Worm (Caenorhabditis elegans): ENCODE results near the gene F41G3.10.

Gene F41G3.10

ce11 chrII:6752027-6752426, 2.7 kb upstream of the F41G3.10 start, which contains the start of gene F41G3.19:
Gene F41G3.19 (minus strand): TSS chrII:6752127.
- TF ChIP-seq dsc-1 (tag; optimal IDR thresholded peaks at IDR 0.05): no peak
- no peak for TF ChIP-seq nhr-20 (tag; optimal IDR thresholded peaks at IDR 0.05)
- no peak for TF ChIP-seq elt-2 (tag; optimal IDR thresholded peaks at IDR 0.05)
- TF ChIP-seq F16B12.6 (tag; optimal IDR thresholded peaks at IDR 0.05): no peak
- no peak for TF ChIP-seq tlp-1 (tag; optimal IDR thresholded peaks at IDR 0.05)
- TF ChIP-seq Y116A8C.19 (tag; optimal IDR thresholded peaks at IDR 0.05; ENCODE audit: borderline replicate concordance): no peak
- no peak for TF ChIP-seq C16A3.4 (tag; optimal IDR thresholded peaks at IDR 0.05)
- no peak for TF ChIP-seq dpl-1 (GFP tag; optimal IDR thresholded peaks at IDR 0.05)
- no peak for TF ChIP-seq tbx-2 (tag; optimal IDR thresholded peaks at IDR 0.05)
- no peak for TF ChIP-seq egl-13 (tag; optimal IDR thresholded peaks at IDR 0.05)
- TF ChIP-seq skn-1 (tag; optimal IDR thresholded peaks at IDR 0.05): no peak
- no peak for TF ChIP-seq unc-130 (tag; optimal IDR thresholded peaks at IDR 0.05)
- TF ChIP-seq irx-1 (tag; optimal IDR thresholded peaks at IDR 0.05): no peak
- no peak for TF ChIP-seq fos-1 (tag; optimal IDR thresholded peaks at IDR 0.05)
- no peak for TF ChIP-seq zip-4 (GFP tag; optimal IDR thresholded peaks at IDR 0.05)
- TF ChIP-seq ceh-8 (GFP tag; optimal IDR thresholded peaks at IDR 0.05): no peak
- no peak for TF ChIP-seq lin-15B (tag; optimal IDR thresholded peaks at IDR 0.05)

- TF ChIP-seq ceh-88 (GFP tag; IDR thresholded peaks at IDR 0.05) (no peak), ama-1 (optimal IDR thresholded peaks at IDR 0.05) (no peak), rnt-1 (tag; optimal IDR thresholded peaks at IDR 0.05) (no peak), aly-2 (tag; optimal IDR thresholded peaks at IDR 0.05) (no peak), alr-1 (tag; optimal IDR thresholded peaks at IDR 0.05; ENCODE audit: borderline replicate concordance) (no peak), unc-130 (tag; optimal IDR thresholded peaks at IDR 0.05) (no peak), sup-37 (GFP tag; optimal IDR thresholded peaks at IDR 0.05) (no peak), sptf-1 (tag; optimal IDR thresholded peaks at IDR 0.05) (no peak), skn-1 (tag; optimal IDR thresholded peaks at IDR 0.05) (no peak), nhr-11 (tag; optimal IDR thresholded peaks at IDR 0.05) (no peak), sox-4 (tag; optimal IDR thresholded peaks at IDR 0.05) (no peak), isw-1 (GFP tag; IDR thresholded peaks at IDR 0.05) (no peak), nhr-90 (tag; optimal IDR thresholded peaks at IDR 0.05; ENCODE audit: poor library complexity) (no peak), ceh-63 (GFP tag; optimal IDR thresholded peaks at IDR 0.05) (no peak)
These were observed 1.6 kb upstream of the F41G3.10 start, which contains the start of gene F41G3.20 for ce11 chrII:6750929-6751328. Gene F41G3.20 (minus strand): TSS chrII:6751029.

ce11 chrII:6746404-6746803, 2.9 kb downstream of the F41G3.10 start, which contains the start of gene F41G3.5:
Gene F41G3.5 (plus strand): TSS chrII:6746704.
- TF ChIP-seq egl-13 (tag; optimal IDR thresholded peaks at IDR 0.05): no peak
- TF ChIP-seq nhr-28 (tag; optimal IDR thresholded peaks at IDR 0.05): no peak
- TF ChIP-seq tlp-1 (tag; optimal IDR thresholded peaks at IDR 0.05): no peak
- no peak for TF ChIP-seq nhr-20 (tag; optimal IDR thresholded peaks at IDR 0.05)
- no peak for TF ChIP-seq lin-39 (tag; optimal IDR thresholded peaks at IDR 0.05)
- TF ChIP-seq nhr-77 (tag; optimal IDR thresholded peaks at IDR 0.05): no peak
- TF ChIP-seq xbp-1 (tag; optimal IDR thresholded peaks at IDR 0.05): no peak
- no peak for TF ChIP-seq efl-3 (GFP tag; optimal IDR thresholded peaks at IDR 0.05)
- no peak for TF ChIP-seq F16B12.6 (tag; optimal IDR thresholded peaks at IDR 0.05)
- TF ChIP-seq alr-1 (tag; optimal IDR thresholded peaks at IDR 0.05; ENCODE audit: borderline replicate concordance): no peak

- TF ChIP-seq dsc-1 (tag; optimal IDR thresholded peaks at IDR 0.05): peak; percentile 96
- no peak for TF ChIP-seq hpl-2 (GFP tag; optimal IDR thresholded peaks at IDR 0.05)
- no peak for TF ChIP-seq efl-1 (optimal IDR thresholded peaks at IDR 0.05)
- peak in 1 of 2 experiments; percentile 75 for TF ChIP-seq efl-1 (GFP tag; optimal IDR thresholded peaks at IDR 0.05 in 1 of 2)
- TF ChIP-seq fkh-8 (tag; optimal IDR thresholded peaks at IDR 0.05): peak; percentile 80
- TF ChIP-seq sox-4 (tag; optimal IDR thresholded peaks at IDR 0.05): peak; percentile 28
- no peak for TF ChIP-seq lir-3 (tag; optimal IDR thresholded peaks at IDR 0.05; ENCODE audit: poor library complexity)
- TF ChIP-seq nhr-20 (tag; optimal IDR thresholded peaks at IDR 0.05): peak; percentile 4
- peak; percentile 33 for TF ChIP-seq fos-1 (tag; optimal IDR thresholded peaks at IDR 0.05)
- TF ChIP-seq nhr-71 (tag; optimal IDR thresholded peaks at IDR 0.05): peak; percentile 53
- peak; percentile 50 for TF ChIP-seq pax-3 (tag; optimal IDR thresholded peaks at IDR 0.05)
- no peak for TF ChIP-seq mep-1 (tag; optimal IDR thresholded peaks at IDR 0.05)
- TF ChIP-seq egl-13 (tag; optimal IDR thresholded peaks at IDR 0.05): peak; percentile 60
- no peak for TF ChIP-seq pag-3 (tag; optimal IDR thresholded peaks at IDR 0.05; ENCODE audit: borderline replicate concordance, insufficient read depth)
These were observed 3.5 kb downstream of the F41G3.10 start, which contains the start of gene ins-14 for ce11 chrII:6745783-6746182. Gene ins-14 (minus strand): TSS chrII:6745814.

Data from whole organism, L1 larva.